Fruit fly (Drosophila melanogaster): Measurements from ENCODE around the gene CG34027.
A peak's percentile ranks its signal among the peaks of the same experiment; 100 is the strongest.

CG34027 gene

dm6 chr3R:25056016-25056415 is 52.8 kb downstream of the CG34027 start, which contains the start of the genes CG31111 and stac (continued):
- TF ChIP-seq trh (GFP tag; optimal IDR thresholded peaks at IDR 0.05) (no peak), CG7963 (GFP tag; IDR thresholded peaks at IDR 0.05; ENCODE audit: partially characterized antibody) (no peak), zen (tag; optimal IDR thresholded peaks at IDR 0.05) (no peak), CG14710 (tag; optimal IDR thresholded peaks at IDR 0.05) (peak; percentile 17), CG13287 (GFP tag; IDR thresholded peaks at IDR 0.05; ENCODE audit: partially characterized antibody) (peak; percentile 37; the same call in 1 of the 2 replicates), CG10267 (tag; optimal IDR thresholded peaks at IDR 0.05) (peak; percentile 4), CG7928 (GFP tag; optimal IDR thresholded peaks at IDR 0.05) (peak; percentile 8), ssp (GFP tag; IDR thresholded peaks at IDR 0.05) (no peak), pros (GFP tag; optimal IDR thresholded peaks at IDR 0.05) (no peak), CG7839 (tag; optimal IDR thresholded peaks at IDR 0.05) (no peak), rib (GFP tag; IDR thresholded peaks at IDR 0.05) (no peak), ranshi (GFP tag; IDR thresholded peaks at IDR 0.05) (no peak), ac (GFP tag; optimal IDR thresholded peaks at IDR 0.05) (no peak), klu (GFP tag; IDR thresholded peaks at IDR 0.05) (no peak), insv (GFP tag; optimal IDR thresholded peaks at IDR 0.05) (no peak), CG4424 (GFP tag; optimal IDR thresholded peaks at IDR 0.05) (no peak), nerfin-2 (GFP tag; IDR thresholded peaks at IDR 0.05; ENCODE audit: partially characterized antibody) (no peak), gce (GFP tag; IDR thresholded peaks at IDR 0.05) (no peak), CG3838 (GFP tag; optimal IDR thresholded peaks at IDR 0.05) (no peak), CG11504 (tag; optimal IDR thresholded peaks at IDR 0.05) (no peak), unc-4 (GFP tag; IDR thresholded peaks at IDR 0.05; ENCODE audit: partially characterized antibody) (0 out of 2 replicates have a peak, but pooled peaks have one; percentile 22), Adf1 (GFP tag; IDR thresholded peaks at IDR 0.05) (no peak), peb (GFP tag; IDR thresholded peaks at IDR 0.05) (no peak), CG8359 (GFP tag; optimal IDR thresholded peaks at IDR 0.05; ENCODE audit: borderline replicate concordance) (no peak), CG6175 (GFP tag; IDR thresholded peaks at IDR 0.05) (no peak), Drgx (GFP tag; IDR thresholded peaks at IDR 0.05) (no peak), gsb-n (tag; optimal IDR thresholded peaks at IDR 0.05) (no peak), CG33213 (GFP tag; optimal IDR thresholded peaks at IDR 0.05) (no peak), btn (GFP tag; optimal IDR thresholded peaks at IDR 0.05) (no peak), CG12744 (GFP tag; optimal IDR thresholded peaks at IDR 0.05) (no peak), psq (GFP tag; optimal IDR thresholded peaks at IDR 0.05) (no peak), org-1 (GFP tag; optimal IDR thresholded peaks at IDR 0.05) (no peak), CG11723 (GFP tag; optimal IDR thresholded peaks at IDR 0.05) (no peak), CG17385 (GFP tag; optimal IDR thresholded peaks at IDR 0.05) (peak; percentile 19), CG2678 (tag; optimal IDR thresholded peaks at IDR 0.05) (no peak), CG17802 (tag; optimal IDR thresholded peaks at IDR 0.05) (no peak), BEAF-32 (GFP tag; optimal IDR thresholded peaks at IDR 0.05) (peak; percentile 29), CG17328 (GFP tag; IDR thresholded peaks at IDR 0.05) (no peak), CG3407 (GFP tag; optimal IDR thresholded peaks at IDR 0.05) (no peak), jigr1 (GFP tag; IDR thresholded peaks at IDR 0.05) (no peak), CG4617 (GFP tag; optimal IDR thresholded peaks at IDR 0.05; ENCODE audit: borderline replicate concordance) (peak; percentile 4), sug (tag; optimal IDR thresholded peaks at IDR 0.05) (peak; percentile 14), sna (GFP tag; IDR thresholded peaks at IDR 0.05; ENCODE audit: partially characterized antibody) (no peak), Doc3 (GFP tag; IDR thresholded peaks at IDR 0.05; ENCODE audit: partially characterized antibody) (no peak), fd64A (GFP tag; optimal IDR thresholded peaks at IDR 0.05) (no peak), stwl (tag; optimal IDR thresholded peaks at IDR 0.05) (peak; percentile 62), nerfin-1 (tag; optimal IDR thresholded peaks at IDR 0.05) (no peak), prd (optimal IDR thresholded peaks at IDR 0.05) (no peak), prd (GFP tag; IDR thresholded peaks at IDR 0.05) (no peak), CG34422 (GFP tag; IDR thresholded peaks at IDR 0.05) (no peak), Med (GFP tag) (peak; percentile 61)

Measured in whole organism, embryonic.